Worm (Caenorhabditis elegans): ENCODE results near the gene dur-1.

- TF ChIP-seq elt-2 (tag; optimal IDR thresholded peaks at IDR 0.05) (no peak), nhr-76 (tag; optimal IDR thresholded peaks at IDR 0.05) (no peak), skn-1 (tag; optimal IDR thresholded peaks at IDR 0.05) (no peak), C16A3.4 (tag; optimal IDR thresholded peaks at IDR 0.05) (no peak), xbp-1 (tag; optimal IDR thresholded peaks at IDR 0.05) (no peak), pqm-1 (tag; optimal IDR thresholded peaks at IDR 0.05) (no peak), nhr-77 (tag; optimal IDR thresholded peaks at IDR 0.05) (no peak), nhr-28 (tag; optimal IDR thresholded peaks at IDR 0.05) (no peak), lin-39 (tag; optimal IDR thresholded peaks at IDR 0.05) (no peak), unc-130 (tag; optimal IDR thresholded peaks at IDR 0.05) (no peak), lin-13 (GFP tag; optimal IDR thresholded peaks at IDR 0.05) (no peak), nhr-12 (tag; optimal IDR thresholded peaks at IDR 0.05) (no peak), jun-1 (tag; optimal IDR thresholded peaks at IDR 0.05) (no peak), ztf-11 (tag; optimal IDR thresholded peaks at IDR 0.05) (no peak)
Measured at ce11 chrIV:9872210-9872609, 55.8 kb downstream of the dur-1 start.

Data from whole organism, L1 larva.